Worm (Caenorhabditis elegans) whole organism, late embryonic: ENCODE results near the gene magu-2.

ENCODE experiments used
- C08G9.2 ChIP-seq: sonication (generic microtip); optimal IDR thresholded peaks from 2 replicates; lab custom pipeline; 2016; ENCODE audit warnings: mild to moderate bottlenecking, missing genetic modification characterization, moderate library complexity, missing compliant biosample characterization
- F13H6.1 ChIP-seq: sonication (generic microtip); optimal IDR thresholded peaks from 2 replicates; lab custom pipeline; 2016; ENCODE audit warnings: missing genetic modification characterization, missing compliant biosample characterization
- Y22D7AL.16 ChIP-seq: sonication (generic microtip); optimal IDR thresholded peaks from 2 replicates; lab custom pipeline; 2016; ENCODE audit warnings: missing genetic modification characterization, missing compliant biosample characterization
- ahr-1 ChIP-seq: sonication (generic microtip); optimal IDR thresholded peaks from 2 replicates; lab custom pipeline; 2016; ENCODE audit warnings: missing genetic modification characterization, missing compliant biosample characterization
- ama-1 ChIP-seq: fragments of 150-350 bp; optimal IDR thresholded peaks from 2 replicates; lab custom pipeline; 2014
- ceh-14 ChIP-seq: sonication (generic microtip); optimal IDR thresholded peaks from 2 replicates; lab custom pipeline; 2016; ENCODE audit warnings: missing genotype, missing genetic modification characterization, missing compliant biosample characterization
- ceh-24 ChIP-seq: sonication (generic microtip); optimal IDR thresholded peaks from 2 replicates; lab custom pipeline; 2016; ENCODE audit warnings: mild to moderate bottlenecking, missing genetic modification characterization, missing compliant biosample characterization
- ceh-30 ChIP-seq: fragments of 150-350 bp; optimal IDR thresholded peaks from 2 replicates; lab custom pipeline; 2014; ENCODE audit warnings: missing biosample characterization, missing genetic modification characterization
- ceh-31 ChIP-seq: sonication (generic microtip); optimal IDR thresholded peaks from 2 replicates; lab custom pipeline; 2016; ENCODE audit warnings: missing genetic modification characterization, missing compliant biosample characterization
- ceh-34 ChIP-seq: sonication (generic microtip); optimal IDR thresholded peaks from 2 replicates; lab custom pipeline; 2016; ENCODE audit warnings: mild to moderate bottlenecking, missing genetic modification characterization, missing compliant biosample characterization
- ceh-45 ChIP-seq: fragments of 200-800 bp; sonication (Bioruptor generic); IDR thresholded peaks from 2 replicates; pipeline ENCODE4 v1.3.6; 2022; ENCODE audit warnings: missing genetic modification reagents, missing genetic modification characterization, missing compliant biosample characterization
- ceh-9 ChIP-seq: sonication (generic microtip); optimal IDR thresholded peaks from 2 replicates; lab custom pipeline; 2016; ENCODE audit warnings: mild to moderate bottlenecking, missing genetic modification characterization, inconsistent platforms, missing compliant biosample characterization
- che-1 ChIP-seq: sonication (generic microtip); optimal IDR thresholded peaks from 2 replicates; lab custom pipeline; 2016; ENCODE audit warnings: mild to moderate bottlenecking, missing genetic modification characterization, missing compliant biosample characterization
- elt-2 ChIP-seq: sonication (generic microtip); optimal IDR thresholded peaks from 2 replicates; lab custom pipeline; 2016; ENCODE audit warnings: missing genetic modification reagents, missing genetic modification characterization, missing compliant biosample characterization
- elt-4 ChIP-seq: sonication (generic microtip); optimal IDR thresholded peaks from 2 replicates; lab custom pipeline; 2016; ENCODE audit warnings: missing genetic modification characterization, missing compliant biosample characterization
- eyg-1 ChIP-seq: sonication (generic microtip); optimal IDR thresholded peaks from 2 replicates; lab custom pipeline; 2016; ENCODE audit warnings: missing genotype, missing genetic modification characterization, missing compliant biosample characterization
- fax-1 ChIP-seq: sonication (generic microtip); optimal IDR thresholded peaks from 2 replicates; lab custom pipeline; 2016; ENCODE audit warnings: missing genotype, missing genetic modification characterization, missing compliant biosample characterization
- fkh-10 ChIP-seq: fragments of 150-350 bp; optimal IDR thresholded peaks from 2 replicates; lab custom pipeline; 2014; ENCODE audit warnings: missing biosample characterization, missing genetic modification reagents, missing genetic modification characterization
- fkh-6 ChIP-seq: sonication (generic microtip); optimal IDR thresholded peaks from 2 replicates; lab custom pipeline; 2016; ENCODE audit warnings: missing genetic modification characterization, missing compliant biosample characterization
- hlh-13 ChIP-seq: fragments of 200-800 bp; sonication (Bioruptor generic); optimal IDR thresholded peaks from 2 replicates; lab custom pipeline; 2018; ENCODE audit warnings: mild to moderate bottlenecking, missing genetic modification characterization, missing compliant biosample characterization
- hlh-15 ChIP-seq: sonication (generic microtip); optimal IDR thresholded peaks from 2 replicates; lab custom pipeline; 2016; ENCODE audit warnings: missing genetic modification characterization, missing compliant biosample characterization
- hlh-6 ChIP-seq: sonication (generic microtip); optimal IDR thresholded peaks from 2 replicates; lab custom pipeline; 2016; ENCODE audit warnings: missing genotype, missing genetic modification characterization, missing compliant biosample characterization
- lim-6 ChIP-seq: sonication (generic microtip); optimal IDR thresholded peaks from 2 replicates; lab custom pipeline; 2016; ENCODE audit warnings: missing genetic modification characterization, missing compliant biosample characterization
- lin-11 ChIP-seq: fragments of 200-800 bp; sonication (Bioruptor generic); optimal IDR thresholded peaks from 2 replicates; lab custom pipeline; 2018; ENCODE audit warnings: mild to moderate bottlenecking, missing genetic modification characterization, missing compliant biosample characterization
- nhr-11 ChIP-seq: fragments of 150-350 bp; optimal IDR thresholded peaks from 2 replicates; lab custom pipeline; 2014; ENCODE audit warnings: missing biosample characterization, missing genetic modification characterization
- nhr-232 ChIP-seq: sonication (generic microtip); optimal IDR thresholded peaks from 2 replicates; lab custom pipeline; 2016; ENCODE audit warnings: missing genetic modification characterization, missing compliant biosample characterization
- pha-2 ChIP-seq: sonication (generic microtip); optimal IDR thresholded peaks from 2 replicates; lab custom pipeline; 2017; ENCODE audit warnings: mild to moderate bottlenecking, missing genetic modification characterization, missing compliant biosample characterization
- pqm-1 ChIP-seq: sonication (generic microtip); optimal IDR thresholded peaks from 2 replicates; lab custom pipeline; 2016; ENCODE audit warnings: missing genetic modification characterization, missing compliant biosample characterization
- ttx-3 ChIP-seq: sonication (generic microtip); optimal IDR thresholded peaks from 2 replicates; lab custom pipeline; 2016; ENCODE audit warnings: missing genetic modification reagents, missing genetic modification characterization, missing compliant biosample characterization
- unc-42 ChIP-seq: sonication (generic microtip); optimal IDR thresholded peaks from 2 replicates; lab custom pipeline; 2016; ENCODE audit warnings: missing genotype, missing genetic modification characterization, missing compliant biosample characterization

magu-2 gene

ce11 chrV:8798470-8798869 lies 2.4 kb downstream of the magu-2 start:
- no peak for TF ChIP-seq nhr-232
- no peak for TF ChIP-seq eyg-1 (tag; lab: Kevin White, UChicago)

- TF ChIP-seq F13H6.1 (tag; lab: Kevin White, UChicago) (no peak), C08G9.2 (no peak), ceh-9 (tag; lab: Kevin White, UChicago) (no peak), lim-6 (tag; lab: Kevin White, UChicago) (no peak), hlh-15 (tag; lab: Kevin White, UChicago) (no peak), ceh-31 (tag; lab: Kevin White, UChicago) (peak; percentile 49)
These were observed 3.9 kb downstream of the magu-2 start for ce11 chrV:8796889-8797288.

- no peak for TF ChIP-seq hlh-13 (GFP tag; lab: Kevin White, UChicago)
- TF ChIP-seq pqm-1 (tag; lab: Kevin White, UChicago): no peak
- no peak for TF ChIP-seq nhr-11
- TF ChIP-seq fax-1 (tag; lab: Kevin White, UChicago): no peak
- TF ChIP-seq ceh-24 (tag; lab: Kevin White, UChicago): no peak
- TF ChIP-seq che-1 (tag; lab: Kevin White, UChicago): no peak
- no peak for TF ChIP-seq hlh-15 (tag; lab: Kevin White, UChicago)
- no peak for TF ChIP-seq elt-2
- no peak for TF ChIP-seq ceh-31 (tag; lab: Kevin White, UChicago)
- TF ChIP-seq ceh-30: no peak
- TF ChIP-seq ttx-3 (tag; lab: Kevin White, UChicago): no peak
- no peak for TF ChIP-seq unc-42 (tag; lab: Kevin White, UChicago)
- TF ChIP-seq, all 69 proteins: peak for 0
These were observed 4.6 kb downstream of the magu-2 start for ce11 chrV:8796246-8796645.

- TF ChIP-seq elt-2 (peak; percentile 27), ceh-9 (tag; lab: Kevin White, UChicago) (no peak)
These were observed 5.3 kb downstream of the magu-2 start for ce11 chrV:8795499-8795898.

ce11 chrV:8792814-8793213 lies 8.0 kb downstream of the magu-2 start:
- peak; percentile 42 for TF ChIP-seq ama-1 (lab: Kevin White, UChicago)
- TF ChIP-seq ceh-34 (tag; lab: Kevin White, UChicago): no peak

ce11 chrV:8789345-8789744 lies 11.5 kb downstream of the magu-2 start:
- no peak for TF ChIP-seq hlh-13 (GFP tag; lab: Kevin White, UChicago)
- TF ChIP-seq C08G9.2: no peak
- TF ChIP-seq fkh-10 (GFP tag; lab: Kevin White, UChicago): no peak
- TF ChIP-seq Y22D7AL.16 (tag; lab: Kevin White, UChicago): no peak
- TF ChIP-seq nhr-232: no peak
- TF ChIP-seq fkh-6: no peak
- no peak for TF ChIP-seq nhr-11
- no peak for TF ChIP-seq ceh-24 (tag; lab: Kevin White, UChicago)
- TF ChIP-seq ceh-34 (tag; lab: Kevin White, UChicago): no peak
- no peak for TF ChIP-seq pha-2 (tag; lab: Kevin White, UChicago)

ce11 chrV:8786245-8786644 lies 14.6 kb downstream of the magu-2 start, which contains the start of gene sup-37:
sup-37 (plus strand) TSS chrV:8786545.
- no peak for TF ChIP-seq elt-2
- no peak for TF ChIP-seq fax-1 (tag; lab: Kevin White, UChicago)
- TF ChIP-seq ceh-45: no peak
- TF ChIP-seq hlh-6 (tag; lab: Kevin White, UChicago): no peak
- TF ChIP-seq lin-11 (tag; lab: Kevin White, UChicago): no peak
- no peak for TF ChIP-seq ceh-14 (tag; lab: Kevin White, UChicago)
- no peak for TF ChIP-seq elt-4 (tag; lab: Kevin White, UChicago)
- no peak for TF ChIP-seq Y22D7AL.16 (tag; lab: Kevin White, UChicago)
- TF ChIP-seq ahr-1 (tag; lab: Kevin White, UChicago): no peak
